Worm (Caenorhabditis elegans) whole organism, dauer: Measurements from ENCODE around the gene T26H5.9.

Experiments used
- unc-62 ChIP-seq: sonication (generic microtip); optimal IDR thresholded peaks from 2 replicates; lab custom pipeline; 2017; ENCODE audit warnings: missing biosample characterization, missing genetic modification reagents, missing genetic modification characterization

Gene T26H5.9

ce11 chrV:15432457-15432856 is 12.3 kb upstream of the T26H5.9 start, which contains the start of gene T26H5.8:
Gene T26H5.8, minus strand, starts transcription at chrV:15432726.
- no peak for TF ChIP-seq unc-62 (GFP tag; lab: Kevin White, UChicago)

ce11 chrV:15434647-15435046 is 10.1 kb upstream of the T26H5.9 start:
- no peak for TF ChIP-seq unc-62 (GFP tag; lab: Kevin White, UChicago)

- no peak for TF ChIP-seq unc-62 (GFP tag; lab: Kevin White, UChicago)
Observed at ce11 chrV:15436133-15436532, 8.6 kb upstream of the T26H5.9 start.

- no peak for TF ChIP-seq unc-62 (GFP tag; lab: Kevin White, UChicago)
Observed at ce11 chrV:15442384-15442783, 2.3 kb upstream of the T26H5.9 start.

- no peak for TF ChIP-seq unc-62 (GFP tag; lab: Kevin White, UChicago)
Observed at ce11 chrV:15443708-15444107, 1.0 kb upstream of the T26H5.9 start, which contains the start of gene T26H5.10. Gene T26H5.10, minus strand, starts transcription at chrV:15443808.

ce11 chrV:15444188-15444587 is 528 bp upstream of the T26H5.9 start, which contains the start of gene T26H5.11:
Gene T26H5.11, minus strand, starts transcription at chrV:15444288.
- no peak for TF ChIP-seq unc-62 (GFP tag; lab: Kevin White, UChicago)

ce11 chrV:15445437-15445836 is 721 bp downstream of the T26H5.9 start, which contains the start of gene srh-239:
Gene srh-239, plus strand, starts transcription at chrV:15445737.
- no peak for TF ChIP-seq unc-62 (GFP tag; lab: Kevin White, UChicago)

ce11 chrV:15448408-15448807 is 3.7 kb downstream of the T26H5.9 start, which contains the start of gene T26H5.4:
Gene T26H5.4, minus strand, starts transcription at chrV:15448701.
- no peak for TF ChIP-seq unc-62 (GFP tag; lab: Kevin White, UChicago)

- TF ChIP-seq unc-62 (GFP tag; lab: Kevin White, UChicago): no peak
Observed at ce11 chrV:15448865-15449264, 4.1 kb downstream of the T26H5.9 start, which contains the start of gene T26H5.14. Gene T26H5.14, plus strand, starts transcription at chrV:15449165.

- TF ChIP-seq unc-62 (GFP tag; lab: Kevin White, UChicago): no peak
Observed at ce11 chrV:15451421-15451820, 6.7 kb downstream of the T26H5.9 start, which contains the start of gene srw-33. Gene srw-33, minus strand, starts transcription at chrV:15451521.

- no peak for TF ChIP-seq unc-62 (GFP tag; lab: Kevin White, UChicago)
Observed at ce11 chrV:15454322-15454721, 9.6 kb downstream of the T26H5.9 start.

- no peak for TF ChIP-seq unc-62 (GFP tag; lab: Kevin White, UChicago)
Observed at ce11 chrV:15459088-15459487, 14.4 kb downstream of the T26H5.9 start, which contains the start of gene str-71. Gene str-71, minus strand, starts transcription at chrV:15459188.

ce11 chrV:15464402-15464801 is 19.7 kb downstream of the T26H5.9 start, which contains the start of gene rocf-1:
Gene rocf-1, minus strand, starts transcription at chrV:15464502.
- TF ChIP-seq unc-62 (GFP tag; lab: Kevin White, UChicago): no peak

- no peak for TF ChIP-seq unc-62 (GFP tag; lab: Kevin White, UChicago)
Observed at ce11 chrV:15465032-15465727, 20.5 kb downstream of the T26H5.9 start, which contains the start of gene pqn-71. Gene pqn-71, plus strand, starts transcription at chrV:15465677.

ce11 chrV:15466017-15466416 is 21.3 kb downstream of the T26H5.9 start:
- TF ChIP-seq unc-62 (GFP tag; lab: Kevin White, UChicago): no peak

- TF ChIP-seq unc-62 (GFP tag; lab: Kevin White, UChicago): no peak
Observed at ce11 chrV:15466719-15467118, 22.0 kb downstream of the T26H5.9 start.

- no peak for TF ChIP-seq unc-62 (GFP tag; lab: Kevin White, UChicago)
Observed at ce11 chrV:15471029-15471428, 26.3 kb downstream of the T26H5.9 start, which contains the start of gene dpf-1. Gene dpf-1, plus strand, starts transcription at chrV:15471329.
